Worm (Caenorhabditis elegans) whole organism, young adult: ENCODE measurements around the gene copb-2.

Source experiments
- B0019.2 ChIP-seq: fragments of 200-800 bp; sonication (Bioruptor generic); conservative IDR thresholded peaks from 2 replicates; pipeline ENCODE4 v1.3.6; 2022; ENCODE audit warnings: missing genetic modification reagents, missing genetic modification characterization, missing compliant biosample characterization
- C17E4.6 ChIP-seq: fragments of 200-800 bp; sonication (Bioruptor generic); IDR thresholded peaks from 2 replicates; pipeline ENCODE4 v1.3.6; 2022; ENCODE audit warnings: missing genetic modification reagents, missing genetic modification characterization, missing compliant biosample characterization
- F10E7.11 ChIP-seq: sonication (generic microtip); optimal IDR thresholded peaks from 2 replicates; lab custom pipeline; 2017; ENCODE audit warnings: mild to moderate bottlenecking, missing genetic modification characterization, moderate library complexity, missing compliant biosample characterization
- F23B12.7 ChIP-seq: sonication (generic microtip); optimal IDR thresholded peaks from 2 replicates; lab custom pipeline; 2017; ENCODE audit warnings: missing genetic modification characterization, mild to moderate bottlenecking, missing compliant biosample characterization, antibody characterized with exemption, moderate library complexity; ENCODE audit not compliant: insufficient read depth
- F55B11.4 ChIP-seq: sonication (generic microtip); optimal IDR thresholded peaks from 2 replicates; lab custom pipeline; 2016; ENCODE audit warnings: missing compliant biosample characterization, missing genetic modification characterization, borderline replicate concordance; ENCODE audit not compliant: insufficient read depth
- K11D2.4 ChIP-seq: fragments of 200-800 bp; sonication (Bioruptor generic); IDR thresholded peaks from 2 replicates; pipeline ENCODE4 v1.3.6; 2022; ENCODE audit warnings: missing genetic modification reagents, missing genetic modification characterization, missing compliant biosample characterization
- T07F8.4 ChIP-seq: sonication (generic microtip); optimal IDR thresholded peaks from 2 replicates; lab custom pipeline; 2016; ENCODE audit warnings: mild to moderate bottlenecking, missing genetic modification characterization, moderate library complexity, missing compliant biosample characterization
- T26A5.8 ChIP-seq: sonication (generic microtip); optimal IDR thresholded peaks from 2 replicates; lab custom pipeline; 2016; ENCODE audit warnings: missing genetic modification characterization, missing compliant biosample characterization
- ama-1 ChIP-seq, 3 experiments: fragments of 150-350 bp in 1 of 3; sonication (generic microtip) in 2 of 3; optimal IDR thresholded peaks; 2 replicates each; lab custom pipeline; 2014 to 2018; ENCODE audit warnings: missing biosample characterization in 2 of 3, missing genetic modification characterization in 2 of 3, missing genetic modification reagents in 2 of 3
- aptf-3 ChIP-seq: fragments of 200-800 bp; sonication (Bioruptor generic); IDR thresholded peaks from 2 replicates; pipeline ENCODE4 v1.3.6; 2022; ENCODE audit warnings: missing genetic modification characterization, missing compliant biosample characterization
- attf-3 ChIP-seq: fragments of 200-800 bp; sonication (Bioruptor generic); conservative IDR thresholded peaks from 2 replicates; pipeline ENCODE4 v1.3.6; 2022; ENCODE audit warnings: missing genetic modification reagents, missing genetic modification characterization, missing compliant biosample characterization
- bed-2 ChIP-seq: fragments of 200-800 bp; sonication (Bioruptor generic); IDR thresholded peaks from 2 replicates; pipeline ENCODE4 v1.3.6; 2022; ENCODE audit warnings: missing genetic modification reagents, missing genetic modification characterization, missing compliant biosample characterization
- ccch-3 ChIP-seq: fragments of 200-800 bp; sonication (Bioruptor generic); optimal IDR thresholded peaks from 2 replicates; lab custom pipeline; 2018; ENCODE audit warnings: mild to moderate bottlenecking, missing genetic modification characterization, missing compliant biosample characterization
- cebp-1 ChIP-seq, 2 experiments: fragments of 200-800 bp in 1 of 2; sonication (Bioruptor generic) in 1 of 2; sonication (generic microtip) in 1 of 2; IDR thresholded peaks in 1 of 2; optimal IDR thresholded peaks in 1 of 2; 2 replicates each; pipeline versions ENCODE4 v1.3.6 to Lab custom; 2017 to 2022; ENCODE audit warnings: missing compliant biosample characterization in 2 of 2, missing genetic modification characterization in 2 of 2, mild to moderate bottlenecking in 1 of 2, missing genetic modification reagents in 1 of 2, moderate library complexity in 1 of 2
- ceh-40 ChIP-seq: fragments of 200-800 bp; sonication (Bioruptor generic); IDR thresholded peaks from 2 replicates; pipeline ENCODE4 v1.3.6; 2022; ENCODE audit warnings: missing genetic modification characterization, missing compliant biosample characterization
- ceh-79 ChIP-seq: sonication (generic microtip); optimal IDR thresholded peaks from 2 replicates; lab custom pipeline; 2017; ENCODE audit warnings: mild to moderate bottlenecking, missing genetic modification characterization, missing compliant biosample characterization
- dox-1 ChIP-seq: fragments of 200-800 bp; sonication (Bioruptor generic); IDR thresholded peaks from 2 replicates; pipeline ENCODE4 v1.3.6; 2022; ENCODE audit warnings: missing genetic modification reagents, missing genetic modification characterization, missing compliant biosample characterization
- efl-1 ChIP-seq: fragments of 150-350 bp; optimal IDR thresholded peaks from 2 replicates; lab custom pipeline; 2014; ENCODE audit warnings: missing biosample characterization, missing genetic modification reagents, missing genetic modification characterization
- egrh-3 ChIP-seq: fragments of 200-800 bp; sonication (Bioruptor generic); IDR thresholded peaks from 2 replicates; pipeline ENCODE4 v1.3.6; 2022; ENCODE audit warnings: missing genetic modification reagents, missing genetic modification characterization, missing compliant biosample characterization
- ekl-4 ChIP-seq: fragments of 200-800 bp; sonication (Bioruptor generic); IDR thresholded peaks from 2 replicates; pipeline ENCODE4 v1.3.6; 2022; ENCODE audit warnings: missing genetic modification reagents, missing genetic modification characterization, missing compliant biosample characterization
- gei-17 ChIP-seq: fragments of 200-800 bp; sonication (Bioruptor generic); optimal IDR thresholded peaks from 2 replicates; lab custom pipeline; 2018; ENCODE audit warnings: mild to moderate bottlenecking, missing genetic modification characterization, missing compliant biosample characterization
- hlh-12 ChIP-seq: sonication (generic microtip); optimal IDR thresholded peaks from 2 replicates; lab custom pipeline; 2016; ENCODE audit warnings: missing genetic modification characterization, missing compliant biosample characterization
- hmg-20 ChIP-seq: fragments of 200-800 bp; sonication (Bioruptor generic); IDR thresholded peaks from 2 replicates; pipeline ENCODE4 v1.3.6; 2022; ENCODE audit warnings: missing genetic modification reagents, missing genetic modification characterization, missing compliant biosample characterization
- hrde-1 ChIP-seq: sonication (generic microtip); optimal IDR thresholded peaks from 2 replicates; lab custom pipeline; 2016; ENCODE audit warnings: missing genetic modification characterization, mild to moderate bottlenecking, missing compliant biosample characterization, moderate library complexity, missing genotype, missing genetic modification reagents, borderline replicate concordance
- lin-26 ChIP-seq: fragments of 200-800 bp; sonication (Bioruptor generic); IDR thresholded peaks from 2 replicates; pipeline ENCODE4 v1.3.6; 2022; ENCODE audit warnings: missing genetic modification reagents, missing genetic modification characterization, missing compliant biosample characterization
- lin-35 ChIP-seq, 3 experiments: fragments of 150-350 bp in 2 of 3; sonication (generic microtip) in 1 of 3; optimal IDR thresholded peaks; 2 replicates each; lab custom pipeline; 2014 to 2018; ENCODE audit warnings: missing biosample characterization in 3 of 3, missing genetic modification characterization in 3 of 3, missing genetic modification reagents in 3 of 3
- lin-54 ChIP-seq: fragments of 200-800 bp; sonication (Bioruptor generic); optimal IDR thresholded peaks from 2 replicates; lab custom pipeline; 2018; ENCODE audit warnings: mild to moderate bottlenecking, missing genetic modification characterization, missing compliant biosample characterization
- lir-1 ChIP-seq: fragments of 200-800 bp; sonication (Bioruptor generic); conservative IDR thresholded peaks from 2 replicates; pipeline ENCODE4 v1.3.6; 2022; ENCODE audit warnings: missing genetic modification reagents, missing genetic modification characterization, missing compliant biosample characterization
- lsy-27 ChIP-seq: sonication (generic microtip); optimal IDR thresholded peaks from 2 replicates; lab custom pipeline; 2017; ENCODE audit warnings: missing genetic modification characterization, mild to moderate bottlenecking, missing compliant biosample characterization, antibody characterized with exemption, missing genotype, borderline replicate concordance; ENCODE audit not compliant: insufficient read depth
- madf-10 ChIP-seq: sonication (generic microtip); optimal IDR thresholded peaks from 2 replicates; lab custom pipeline; 2016; ENCODE audit warnings: mild to moderate bottlenecking, missing genetic modification characterization, missing compliant biosample characterization
- madf-8 ChIP-seq: fragments of 200-800 bp; sonication (Bioruptor generic); conservative IDR thresholded peaks from 2 replicates; pipeline ENCODE4 v1.3.6; 2022; ENCODE audit warnings: missing genetic modification reagents, missing genetic modification characterization, missing compliant biosample characterization
- mcd-1 ChIP-seq: fragments of 200-800 bp; sonication (Bioruptor generic); IDR thresholded peaks from 2 replicates; pipeline ENCODE4 v1.3.6; 2022; ENCODE audit warnings: missing genetic modification reagents, missing genetic modification characterization, missing compliant biosample characterization
- nfyb-1 ChIP-seq: fragments of 200-800 bp; sonication (Bioruptor generic); IDR thresholded peaks from 2 replicates; pipeline ENCODE4 v1.3.6; 2022; ENCODE audit warnings: missing genetic modification reagents, missing genetic modification characterization, missing compliant biosample characterization
- pha-4 ChIP-seq: fragments of 150-350 bp; sonication (generic microtip); optimal IDR thresholded peaks from 2 replicates; lab custom pipeline; 2014; ENCODE audit warnings: missing biosample characterization, missing genetic modification reagents, missing genetic modification characterization
- rec-8 ChIP-seq, 2 experiments: sonication (generic microtip); optimal IDR thresholded peaks; 2 replicates each; lab custom pipeline; 2016; ENCODE audit warnings: mild to moderate bottlenecking in 2 of 2, missing genetic modification characterization in 2 of 2, missing genetic modification reagents in 2 of 2, missing genotype in 2 of 2, missing biosample characterization in 1 of 2, missing compliant biosample characterization in 1 of 2, moderate library complexity in 1 of 2
- rpc-1 ChIP-seq, 2 experiments: fragments of 150-350 bp in 1 of 2; sonication (generic microtip) in 1 of 2; optimal IDR thresholded peaks; 2 replicates each; lab custom pipeline; 2014 to 2018; ENCODE audit warnings: missing biosample characterization in 1 of 2, missing genetic modification characterization in 1 of 2, missing genetic modification reagents in 1 of 2, missing genotype in 1 of 2
- snpc-1.1 ChIP-seq: sonication (generic microtip); optimal IDR thresholded peaks from 2 replicates; lab custom pipeline; 2017; ENCODE audit warnings: missing genetic modification characterization, mild to moderate bottlenecking, missing compliant biosample characterization, antibody characterized with exemption, moderate library complexity, missing genotype, missing genetic modification reagents; ENCODE audit not compliant: insufficient read depth
- snpc-1.3 ChIP-seq: sonication (generic microtip); optimal IDR thresholded peaks from 2 replicates; lab custom pipeline; 2017; ENCODE audit warnings: missing genetic modification characterization, mild to moderate bottlenecking, missing compliant biosample characterization, antibody characterized with exemption, moderate library complexity, missing genotype, missing genetic modification reagents; ENCODE audit not compliant: insufficient read depth
- snpc-3.4 ChIP-seq: sonication (generic microtip); optimal IDR thresholded peaks from 2 replicates; lab custom pipeline; 2017; ENCODE audit warnings: missing genetic modification characterization, mild to moderate bottlenecking, missing compliant biosample characterization, antibody characterized with exemption, moderate library complexity, missing genotype, missing genetic modification reagents
- snpc-4 ChIP-seq, 5 experiments: fragments of 150-350 bp in 1 of 5; sonication (generic microtip) in 4 of 5; optimal IDR thresholded peaks; 2 replicates each; lab custom pipeline; 2014 to 2018; ENCODE audit warnings: missing genetic modification characterization in 5 of 5, missing biosample characterization in 3 of 5, antibody characterized with exemption in 2 of 5, mild to moderate bottlenecking in 2 of 5, missing compliant biosample characterization in 2 of 5, missing genotype in 2 of 5, moderate library complexity in 2 of 5, missing genetic modification reagents in 1 of 5
- sptf-2 ChIP-seq: fragments of 200-800 bp; sonication (Bioruptor generic); optimal IDR thresholded peaks from 2 replicates; lab custom pipeline; 2018; ENCODE audit warnings: mild to moderate bottlenecking, missing genetic modification characterization, missing compliant biosample characterization
- tbp1 ChIP-seq: fragments of 200-800 bp; sonication (Bioruptor generic); optimal IDR thresholded peaks from 2 replicates; lab custom pipeline; 2018; ENCODE audit warnings: mild to moderate bottlenecking, missing genetic modification characterization, missing compliant biosample characterization
- ztf-18 ChIP-seq: sonication (generic microtip); optimal IDR thresholded peaks from 2 replicates; lab custom pipeline; 2016; ENCODE audit warnings: missing genotype, mild to moderate bottlenecking, missing genetic modification characterization, missing compliant biosample characterization

The copb-2 gene

ce11 chrIV:9511640-9512039 is 52.1 kb downstream of the copb-2 start (continued):
- no peak for TF ChIP-seq madf-10 (tag; lab: Kevin White, UChicago)
- TF ChIP-seq C17E4.6 (GFP tag; lab: Robert Waterston, UW), result no peak
- TF ChIP-seq K11D2.4 (GFP tag; lab: Robert Waterston, UW), result no peak
- no peak for TF ChIP-seq bed-2 (GFP tag; lab: Robert Waterston, UW)
- TF ChIP-seq efl-1 (GFP tag; lab: Kevin White, UChicago), result no peak
- TF ChIP-seq F10E7.11, result no peak
- TF ChIP-seq lsy-27 (tag; lab: Kevin White, UChicago), result no peak
- no peak for TF ChIP-seq ama-1 (optimal IDR thresholded peaks at IDR 0.05; lab: Kevin White, UChicago)
- no peak for TF ChIP-seq ama-1 (GFP tag; optimal IDR thresholded peaks at IDR 0.05; lab: Kevin White, UChicago)
- TF ChIP-seq dox-1 (GFP tag; lab: Robert Waterston, UW), result 0 out of 2 replicates have a peak, but pooled peaks have one; percentile 10
- TF ChIP-seq tbp1 (GFP tag; lab: Kevin White, UChicago), result peak; percentile 47
- TF ChIP-seq T07F8.4 (tag; lab: Kevin White, UChicago), result no peak
- TF ChIP-seq aptf-3 (GFP tag; lab: Robert Waterston, UW), result no peak
- TF ChIP-seq lin-54 (GFP tag; lab: Kevin White, UChicago), result no peak
- no peak for TF ChIP-seq mcd-1 (GFP tag; lab: Robert Waterston, UW)
- TF ChIP-seq T26A5.8 (tag; lab: Kevin White, UChicago), result no peak
- TF ChIP-seq pha-4 (tag; lab: Kevin White, UChicago), result no peak
- no peak for TF ChIP-seq lin-26 (GFP tag; lab: Robert Waterston, UW)
- TF ChIP-seq snpc-3.4 (tag; lab: Kevin White, UChicago), result peak; percentile 93
- TF ChIP-seq ekl-4 (GFP tag; lab: Robert Waterston, UW), result no peak
- peak; percentile 96 for TF ChIP-seq snpc-1.1 (tag; lab: Kevin White, UChicago)
- no peak for TF ChIP-seq lir-1
- TF ChIP-seq lin-35 (GFP tag; optimal IDR thresholded peaks at IDR 0.05; lab: Kevin White, UChicago), result no peak
- TF ChIP-seq hmg-20 (GFP tag; lab: Robert Waterston, UW), result no peak
- no peak for TF ChIP-seq cebp-1 (GFP tag; IDR thresholded peaks at IDR 0.05; lab: Robert Waterston, UW)
- TF ChIP-seq cebp-1 (tag; optimal IDR thresholded peaks at IDR 0.05; lab: Kevin White, UChicago), result no peak
- no peak for TF ChIP-seq F55B11.4 (tag; lab: Kevin White, UChicago)
- no peak for TF ChIP-seq ztf-18 (tag; lab: Kevin White, UChicago)
- no peak for TF ChIP-seq egrh-3 (GFP tag; lab: Robert Waterston, UW)
- peak; percentile 19 for TF ChIP-seq snpc-1.3 (tag; lab: Kevin White, UChicago)
- no peak for TF ChIP-seq B0019.2 (GFP tag; lab: Robert Waterston, UW)
- peak; percentile 87 for TF ChIP-seq snpc-4 (GFP tag; optimal IDR thresholded peaks at IDR 0.05; lab: Kevin White, UChicago)
- TF ChIP-seq snpc-4 (tag; optimal IDR thresholded peaks at IDR 0.05; lab: Kevin White, UChicago), result peak in 3 of 4 experiments; percentile 93 to 97 (median 96)
- TF ChIP-seq sptf-2 (GFP tag; lab: Kevin White, UChicago), result no peak
- no peak for TF ChIP-seq rpc-1 (optimal IDR thresholded peaks at IDR 0.05; lab: Kevin White, UChicago)
- TF ChIP-seq rpc-1 (tag; optimal IDR thresholded peaks at IDR 0.05; lab: Kevin White, UChicago), result no peak
- no peak for TF ChIP-seq ceh-79
- TF ChIP-seq F23B12.7 (tag; lab: Kevin White, UChicago), result peak; percentile 3
- TF ChIP-seq hrde-1 (tag; lab: Kevin White, UChicago), result no peak
- TF ChIP-seq ceh-40 (GFP tag; lab: Robert Waterston, UW), result no peak
- no peak; the same call in 1 of the 2 replicates for TF ChIP-seq nfyb-1
- TF ChIP-seq hlh-12 (tag; lab: Kevin White, UChicago), result no peak
- 0 out of 2 replicates have a peak, but pooled peaks have one; percentile 3 for TF ChIP-seq madf-8 (GFP tag; lab: Robert Waterston, UW)
- no peak for TF ChIP-seq ccch-3 (GFP tag; lab: Kevin White, UChicago)
- TF ChIP-seq gei-17, result no peak
- TF ChIP-seq attf-3 (GFP tag; lab: Robert Waterston, UW), result no peak
- TF ChIP-seq rec-8 (tag; optimal IDR thresholded peaks at IDR 0.05; lab: Kevin White, UChicago), result no peak
- TF ChIP-seq, all 124 proteins: peak for 11
